Fruit fly (Drosophila melanogaster) whole organism, prepupa: ENCODE measurements around the gene CG17141.

ENCODE experiments used
- CG10631 ChIP-seq: fragments of 200-800 bp; sonication (Bioruptor generic); optimal IDR thresholded peaks from 2 replicates; lab custom pipeline; 2016; ENCODE audit warnings: missing biosample characterization, missing genetic modification characterization
- CG10669 ChIP-seq: fragments of 200-800 bp; sonication (Bioruptor generic); optimal IDR thresholded peaks from 3 replicates; lab custom pipeline; 2018; ENCODE audit warnings: missing biosample characterization, mild to moderate bottlenecking, missing genetic modification characterization, moderate library complexity
- CG11762 ChIP-seq: fragments of 200-800 bp; sonication (Bioruptor generic); optimal IDR thresholded peaks from 3 replicates; lab custom pipeline; 2016; ENCODE audit warnings: missing biosample characterization, missing genetic modification characterization; ENCODE audit not compliant: insufficient read depth
- CG11902 ChIP-seq: fragments of 200-800 bp; sonication (Bioruptor generic); optimal IDR thresholded peaks from 3 replicates; lab custom pipeline; 2016; ENCODE audit warnings: missing biosample characterization, missing genetic modification characterization
- CG15336 ChIP-seq: fragments of 200-800 bp; sonication (Bioruptor generic); IDR thresholded peaks from 2 replicates; pipeline ENCODE4 v1.3.6; 2022; ENCODE audit warnings: missing biosample characterization, missing genetic modification characterization
- CG1621 ChIP-seq: fragments of 200-800 bp; sonication (Bioruptor generic); optimal IDR thresholded peaks from 3 replicates; lab custom pipeline; 2018; ENCODE audit warnings: missing biosample characterization, mild to moderate bottlenecking, missing genetic modification characterization
- CG16779 ChIP-seq: fragments of 200-800 bp; sonication (Bioruptor generic); optimal IDR thresholded peaks from 3 replicates; lab custom pipeline; 2017; ENCODE audit warnings: missing biosample characterization, mild to moderate bottlenecking, missing genetic modification characterization
- CG31627 ChIP-seq: fragments of 200-800 bp; sonication (Bioruptor generic); optimal IDR thresholded peaks from 3 replicates; lab custom pipeline; 2016; ENCODE audit warnings: missing biosample characterization, missing genetic modification characterization
- CG32006 ChIP-seq: fragments of 200-800 bp; sonication (Bioruptor generic); optimal IDR thresholded peaks from 3 replicates; lab custom pipeline; 2017; ENCODE audit warnings: missing biosample characterization, mild to moderate bottlenecking, missing genetic modification characterization
- CG3919 ChIP-seq: fragments of 200-800 bp; sonication (Bioruptor generic); optimal IDR thresholded peaks from 3 replicates; lab custom pipeline; 2016; ENCODE audit warnings: missing biosample characterization, missing genetic modification characterization
- CG4318 ChIP-seq: fragments of 200-800 bp; sonication (Bioruptor generic); optimal IDR thresholded peaks from 3 replicates; lab custom pipeline; 2017; ENCODE audit warnings: missing biosample characterization, mild to moderate bottlenecking, missing genetic modification characterization
- CG6276 ChIP-seq: fragments of 200-800 bp; sonication (Bioruptor generic); optimal IDR thresholded peaks from 2 replicates; lab custom pipeline; 2017; ENCODE audit warnings: missing biosample characterization, mild to moderate bottlenecking, missing genetic modification characterization
- CG6808 ChIP-seq: fragments of 200-800 bp; sonication (Bioruptor generic); optimal IDR thresholded peaks from 3 replicates; lab custom pipeline; 2017; ENCODE audit warnings: missing biosample characterization, missing genetic modification characterization, mild to moderate bottlenecking, moderate library complexity, missing genetic modification reagents
- CG6854 ChIP-seq: fragments of 200-800 bp; sonication (Bioruptor generic); optimal IDR thresholded peaks from 2 replicates; lab custom pipeline; 2017; ENCODE audit warnings: missing biosample characterization, mild to moderate bottlenecking, missing genetic modification characterization
- CG7368 ChIP-seq: fragments of 200-800 bp; sonication (Bioruptor generic); optimal IDR thresholded peaks from 3 replicates; lab custom pipeline; 2016; ENCODE audit warnings: missing biosample characterization, missing genetic modification characterization
- CG8319 ChIP-seq: fragments of 200-800 bp; sonication (Bioruptor generic); optimal IDR thresholded peaks from 3 replicates; lab custom pipeline; 2016; ENCODE audit warnings: missing biosample characterization, missing genetic modification characterization
- CG8632 ChIP-seq: fragments of 200-800 bp; sonication (Bioruptor generic); optimal IDR thresholded peaks from 3 replicates; lab custom pipeline; 2016; ENCODE audit warnings: missing biosample characterization, missing genetic modification characterization
- CG9139 ChIP-seq: fragments of 200-800 bp; sonication (Bioruptor generic); optimal IDR thresholded peaks from 3 replicates; lab custom pipeline; 2017; ENCODE audit warnings: missing biosample characterization, mild to moderate bottlenecking, missing genetic modification characterization
- Eip75B ChIP-seq: fragments of 200-800 bp; sonication (Bioruptor generic); optimal IDR thresholded peaks from 3 replicates; lab custom pipeline; 2016; ENCODE audit warnings: missing biosample characterization, missing genetic modification characterization
- Eip78C ChIP-seq: fragments of 200-800 bp; sonication (Bioruptor generic); peaks from one replicate; lab custom pipeline; 2016; ENCODE audit warnings: missing biosample characterization, missing genetic modification characterization
- Eip93F ChIP-seq: fragments of 200-800 bp; sonication (Bioruptor generic); optimal IDR thresholded peaks from 2 replicates; lab custom pipeline; 2016; ENCODE audit warnings: missing biosample characterization, mild to moderate bottlenecking, missing genetic modification characterization
- Ets96B ChIP-seq: fragments of 200-800 bp; optimal IDR thresholded peaks from 2 replicates; lab custom pipeline; 2019; ENCODE audit warnings: missing biosample characterization, mild to moderate bottlenecking, missing genetic modification characterization, moderate library complexity
- Gug ChIP-seq: fragments of 200-800 bp; sonication (Bioruptor generic); IDR thresholded peaks from 2 replicates; pipeline ENCODE4 v1.3.6; 2022; ENCODE audit warnings: missing biosample characterization, missing genetic modification characterization
- Hr39 ChIP-seq: fragments of 200-800 bp; sonication (Bioruptor generic); optimal IDR thresholded peaks from 2 replicates; lab custom pipeline; 2016; ENCODE audit warnings: missing biosample characterization, missing genetic modification characterization
- Hr4 ChIP-seq: fragments of 200-800 bp; sonication (Bioruptor generic); optimal IDR thresholded peaks from 3 replicates; lab custom pipeline; 2016; ENCODE audit warnings: missing biosample characterization, missing genetic modification characterization
- OdsH ChIP-seq: fragments of 200-800 bp; sonication (Bioruptor generic); optimal IDR thresholded peaks from 3 replicates; lab custom pipeline; 2016; ENCODE audit warnings: missing biosample characterization, missing genetic modification characterization
- Smox ChIP-seq: fragments of 200-800 bp; sonication (Bioruptor generic); optimal IDR thresholded peaks from 3 replicates; lab custom pipeline; 2016; ENCODE audit warnings: missing biosample characterization, missing genetic modification characterization
- Sox102F ChIP-seq: fragments of 200-800 bp; sonication (Bioruptor generic); optimal IDR thresholded peaks from 2 replicates; lab custom pipeline; 2016; ENCODE audit warnings: missing biosample characterization, mild to moderate bottlenecking, missing genetic modification characterization
- Sox14 ChIP-seq: fragments of 200-800 bp; sonication (Bioruptor generic); optimal IDR thresholded peaks from 3 replicates; lab custom pipeline; 2016; ENCODE audit warnings: missing biosample characterization, missing genetic modification characterization
- achi ChIP-seq: fragments of 200-800 bp; sonication (Bioruptor generic); optimal IDR thresholded peaks from 3 replicates; lab custom pipeline; 2016; ENCODE audit warnings: missing biosample characterization, missing genetic modification characterization
- acj6 ChIP-seq: fragments of 200-800 bp; sonication (Bioruptor generic); optimal IDR thresholded peaks from 3 replicates; lab custom pipeline; 2016; ENCODE audit warnings: missing biosample characterization, missing genetic modification characterization
- cyc ChIP-seq: fragments of 200-800 bp; sonication (Bioruptor generic); optimal IDR thresholded peaks from 3 replicates; lab custom pipeline; 2016; ENCODE audit warnings: missing biosample characterization, missing genetic modification characterization
- dsx ChIP-seq: fragments of 200-800 bp; optimal IDR thresholded peaks from 3 replicates; lab custom pipeline; 2019; ENCODE audit warnings: missing biosample characterization, mild to moderate bottlenecking, missing genetic modification characterization, moderate library complexity; ENCODE audit not compliant: poor library complexity, severe bottlenecking
- eg ChIP-seq: fragments of 200-800 bp; sonication (Bioruptor generic); IDR thresholded peaks from 3 replicates; pipeline ENCODE4 v1.3.6; 2022; ENCODE audit warnings: missing biosample characterization, missing genetic modification characterization
- esn ChIP-seq: fragments of 200-800 bp; sonication (Bioruptor generic); optimal IDR thresholded peaks from 2 replicates; lab custom pipeline; 2016; ENCODE audit warnings: missing biosample characterization, mild to moderate bottlenecking, missing genetic modification characterization, moderate library complexity
- fd59A ChIP-seq: fragments of 200-800 bp; sonication (Bioruptor generic); optimal IDR thresholded peaks from 2 replicates; lab custom pipeline; 2017; ENCODE audit warnings: missing biosample characterization, mild to moderate bottlenecking, missing genetic modification characterization, missing genetic modification reagents
- fd85E ChIP-seq: fragments of 200-800 bp; sonication (Bioruptor generic); optimal IDR thresholded peaks from 3 replicates; lab custom pipeline; 2016; ENCODE audit warnings: missing biosample characterization, missing genetic modification characterization
- fkh ChIP-seq: fragments of 200-800 bp; sonication (Bioruptor generic); optimal IDR thresholded peaks from 3 replicates; lab custom pipeline; 2017; ENCODE audit warnings: missing biosample characterization, mild to moderate bottlenecking, missing genetic modification characterization, moderate library complexity
- lz ChIP-seq: fragments of 200-800 bp; sonication (Bioruptor generic); optimal IDR thresholded peaks from 3 replicates; lab custom pipeline; 2016; ENCODE audit warnings: missing biosample characterization, missing genetic modification characterization
- net ChIP-seq: fragments of 200-800 bp; sonication (Bioruptor generic); optimal IDR thresholded peaks from 3 replicates; lab custom pipeline; 2016; ENCODE audit warnings: missing biosample characterization, missing genetic modification characterization
- ss ChIP-seq, 2 experiments: fragments of 200-800 bp; sonication (Bioruptor generic); optimal IDR thresholded peaks; 2 replicates in 1 of 2; 3 replicates in 1 of 2; lab custom pipeline; 2017 to 2018; ENCODE audit warnings: mild to moderate bottlenecking in 2 of 2, missing biosample characterization in 2 of 2, missing genetic modification characterization in 2 of 2, moderate library complexity in 1 of 2
- svp ChIP-seq: fragments of 200-800 bp; sonication (Bioruptor generic); peaks from one replicate; lab custom pipeline; 2016; ENCODE audit warnings: missing biosample characterization, missing genetic modification characterization
- topi ChIP-seq: fragments of 200-800 bp; sonication (Bioruptor generic); optimal IDR thresholded peaks from 3 replicates; lab custom pipeline; 2016; ENCODE audit warnings: missing biosample characterization, missing genetic modification characterization

Gene CG17141

DNA sequence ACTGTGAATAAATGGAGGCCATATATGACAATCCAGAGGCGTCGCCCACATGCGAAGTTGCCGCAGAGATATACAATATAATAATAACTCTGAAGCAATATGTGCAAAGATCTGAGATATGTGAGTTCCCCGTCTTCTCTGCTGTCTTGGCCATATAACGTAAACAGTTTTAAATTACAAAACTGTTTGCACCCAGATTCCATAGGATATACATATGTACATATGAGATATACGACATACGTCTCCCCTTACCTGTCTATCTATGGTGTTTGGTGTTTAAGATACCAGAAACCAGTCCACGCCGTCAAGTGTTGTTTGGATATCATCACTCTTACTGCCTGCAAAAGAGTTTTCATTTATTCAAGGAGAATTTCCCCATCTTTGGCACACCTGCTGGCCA, 8.9 kb upstream of the CG17141 start:
- no peak for TF ChIP-seq Sox14
- TF ChIP-seq OdsH (GFP tag; lab: Kevin White, UChicago) = no peak
- no peak for TF ChIP-seq dsx (GFP tag; lab: Kevin White, UChicago)
- TF ChIP-seq Hr39 (GFP tag; lab: Kevin White, UChicago) = no peak
- no peak for TF ChIP-seq lz (GFP tag; lab: Kevin White, UChicago)
- no peak for TF ChIP-seq CG10631
- no peak for TF ChIP-seq CG10669
- 0 out of 3 replicates have a peak, but pooled peaks have one; percentile 17 for TF ChIP-seq eg (GFP tag; lab: Robert Waterston, UW)
- TF ChIP-seq CG32006 = no peak
- TF ChIP-seq Smox (GFP tag; lab: Kevin White, UChicago) = no peak
- no peak for TF ChIP-seq svp
- no peak for TF ChIP-seq CG6854 (GFP tag; lab: Kevin White, UChicago)
- no peak for TF ChIP-seq Ets96B (tag; lab: Kevin White, UChicago)
- TF ChIP-seq achi (GFP tag; lab: Kevin White, UChicago) = no peak
- TF ChIP-seq fkh (GFP tag; lab: Kevin White, UChicago) = peak; percentile 71
- no peak for TF ChIP-seq Eip93F (GFP tag; lab: Kevin White, UChicago)

- TF ChIP-seq CG8319 (GFP tag; lab: Kevin White, UChicago) (no peak), eg (GFP tag; lab: Robert Waterston, UW) (0 out of 3 replicates have a peak, but pooled peaks have one; percentile 11)
Observed at dm6 chr3R:22755187-22755777, 7.9 kb upstream of the CG17141 start.

DNA sequence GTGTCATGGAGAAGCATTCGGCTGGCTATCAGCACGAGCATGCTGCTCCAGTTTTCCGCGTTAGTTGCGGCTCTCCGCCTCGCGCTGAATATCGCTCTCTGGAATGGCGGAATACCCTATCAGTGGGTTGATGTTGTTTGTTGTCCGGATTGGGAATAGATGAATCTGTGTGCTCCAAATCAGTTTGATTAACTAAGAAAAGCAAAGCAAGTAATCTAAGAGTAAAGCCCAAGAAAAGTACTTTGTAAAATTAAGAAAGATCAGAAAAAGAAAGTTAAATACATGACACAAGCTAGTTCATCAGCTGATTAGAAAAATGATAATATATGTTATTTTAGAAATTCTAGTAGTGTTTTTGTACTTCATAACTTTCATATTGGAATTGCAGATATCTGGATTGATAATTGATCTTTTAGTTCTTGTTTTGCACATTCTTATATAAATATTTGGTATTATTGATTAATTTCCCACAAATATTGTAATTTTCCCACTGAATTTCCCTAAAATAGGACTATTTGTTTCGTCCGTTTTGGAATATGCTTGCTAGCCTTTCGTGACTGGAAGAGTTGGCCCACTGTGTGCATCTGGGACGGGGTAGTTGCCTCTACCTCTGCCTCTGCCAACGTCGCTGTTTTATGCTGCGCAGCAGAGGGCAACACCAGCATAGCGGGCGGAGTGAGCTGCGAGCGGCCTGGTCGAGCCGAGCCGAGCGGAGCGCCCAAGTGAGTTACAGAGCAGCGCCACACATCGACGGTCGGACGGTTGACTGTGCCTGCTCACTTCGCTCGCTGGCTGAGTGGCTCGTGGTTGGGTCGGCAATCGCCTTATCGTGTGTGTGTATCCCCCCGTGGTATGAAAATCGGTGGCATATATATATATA, 6.7 kb upstream of the CG17141 start:
- TF ChIP-seq Sox14 = no peak
- TF ChIP-seq CG3919 (GFP tag; lab: Kevin White, UChicago) = no peak
- TF ChIP-seq CG4318 = peak; percentile 51
- no peak for TF ChIP-seq CG1621 (tag; lab: Kevin White, UChicago)
- TF ChIP-seq Sox102F (GFP tag; lab: Kevin White, UChicago) = no peak
- no peak for TF ChIP-seq CG10669
- peak; percentile 55 for TF ChIP-seq CG6276 (GFP tag; lab: Kevin White, UChicago)
- no peak for TF ChIP-seq CG31627
- TF ChIP-seq CG32006 = peak; percentile 77
- peak; percentile 68 for TF ChIP-seq svp
- TF ChIP-seq fd85E (GFP tag; lab: Kevin White, UChicago) = no peak
- TF ChIP-seq CG8632 (GFP tag; lab: Kevin White, UChicago) = no peak
- peak; percentile 56; the same call in 2 of the 3 replicates for TF ChIP-seq eg (GFP tag; lab: Robert Waterston, UW)
- no peak for TF ChIP-seq net (GFP tag; lab: Kevin White, UChicago)
- 0 out of 2 replicates have a peak, but pooled peaks have one; percentile 22 for TF ChIP-seq Gug (GFP tag; lab: Robert Waterston, UW)
- no peak for TF ChIP-seq CG11762
- no peak for TF ChIP-seq acj6 (GFP tag; lab: Kevin White, UChicago)
- peak; percentile 28 for TF ChIP-seq OdsH (GFP tag; lab: Kevin White, UChicago)
- no peak for TF ChIP-seq CG9139
- no peak for TF ChIP-seq lz (GFP tag; lab: Kevin White, UChicago)
- no peak for TF ChIP-seq CG6854 (GFP tag; lab: Kevin White, UChicago)
- TF ChIP-seq CG10631 = peak; percentile 23
- no peak for TF ChIP-seq CG6808 (GFP tag; lab: Kevin White, UChicago)
- no peak for TF ChIP-seq CG11902 (GFP tag; lab: Kevin White, UChicago)
- 0 out of 2 replicates have a peak, but pooled peaks have one; percentile 7 for TF ChIP-seq CG15336 (GFP tag; lab: Robert Waterston, UW)
- TF ChIP-seq Eip78C (GFP tag; lab: Kevin White, UChicago) = peak; percentile 78
- peak; percentile 16 for TF ChIP-seq Eip75B
- TF ChIP-seq fd59A (GFP tag; lab: Kevin White, UChicago) = no peak
- peak; percentile 38 for TF ChIP-seq achi (GFP tag; lab: Kevin White, UChicago)
- no peak for TF ChIP-seq cyc (GFP tag; lab: Kevin White, UChicago)
- TF ChIP-seq ss (GFP tag; optimal IDR thresholded peaks at IDR 0.05; lab: Kevin White, UChicago) = no peak
- peak; percentile 14 for TF ChIP-seq esn (GFP tag; lab: Kevin White, UChicago)
- no peak for TF ChIP-seq topi (GFP tag; lab: Kevin White, UChicago)
- TF ChIP-seq Hr4 (GFP tag; lab: Kevin White, UChicago) = peak; percentile 42
- no peak for TF ChIP-seq Hr39 (GFP tag; lab: Kevin White, UChicago)
- no peak for TF ChIP-seq dsx (GFP tag; lab: Kevin White, UChicago)
- no peak for TF ChIP-seq CG7368 (GFP tag; lab: Kevin White, UChicago)
- peak; percentile 45 for TF ChIP-seq CG16779
